Worm (Caenorhabditis elegans) whole organism, L2 larva: Measurements from ENCODE around the gene T09D3.9.

Source experiments
- fos-1 ChIP-seq: fragments of 150-350 bp; optimal IDR thresholded peaks from 2 replicates; lab custom pipeline; 2014; ENCODE audit warnings: missing biosample characterization, missing genetic modification characterization
- nhr-77 ChIP-seq: fragments of 150-350 bp; optimal IDR thresholded peaks from 2 replicates; lab custom pipeline; 2014; ENCODE audit warnings: missing biosample characterization, missing genetic modification characterization
- ztf-4 ChIP-seq: fragments of 150-350 bp; optimal IDR thresholded peaks from 2 replicates; lab custom pipeline; 2014; ENCODE audit warnings: missing biosample characterization, missing genetic modification characterization

ce11 chrV:5329677-5330266 is 38.9 kb downstream of the T09D3.9 start:
- peak; percentile 40 for TF ChIP-seq fos-1 (tag; lab: Kevin White, UChicago)
- no peak for TF ChIP-seq nhr-77 (tag; lab: Kevin White, UChicago)
- no peak for TF ChIP-seq ztf-4 (tag; lab: Kevin White, UChicago)
